Worm (Caenorhabditis elegans): Measurements from ENCODE around the gene C07E3.10.

C07E3.10 gene

ce11 chrII:10316119-10316518 lies 30.1 kb upstream of the C07E3.10 start, which contains the start of gene gcy-5:
Gene gcy-5, minus strand, starts transcription at chrII:10316219.
- TF ChIP-seq ref-1 (GFP tag; conservative IDR thresholded peaks at IDR 0.05) (no peak), med-1 (GFP tag; optimal IDR thresholded peaks at IDR 0.05; ENCODE audit: insufficient read depth) (no peak), ztf-23 (GFP tag; IDR thresholded peaks at IDR 0.05) (no peak), flt-1 (GFP tag; IDR thresholded peaks at IDR 0.05) (no peak), klf-2 (GFP tag; conservative IDR thresholded peaks at IDR 0.05) (no peak), cog-1 (tag; optimal IDR thresholded peaks at IDR 0.05) (no peak), ztf-29 (GFP tag; IDR thresholded peaks at IDR 0.05) (no peak), T22C8.4 (GFP tag; IDR thresholded peaks at IDR 0.05) (no peak), tab-1 (GFP tag; IDR thresholded peaks at IDR 0.05) (no peak)

- TF ChIP-seq ztf-23 (GFP tag; IDR thresholded peaks at IDR 0.05) (no peak), cog-1 (tag; optimal IDR thresholded peaks at IDR 0.05) (no peak), tab-1 (GFP tag; IDR thresholded peaks at IDR 0.05) (no peak), flt-1 (GFP tag; IDR thresholded peaks at IDR 0.05) (no peak), ztf-29 (GFP tag; IDR thresholded peaks at IDR 0.05) (no peak), klf-2 (GFP tag; conservative IDR thresholded peaks at IDR 0.05) (no peak), med-1 (GFP tag; optimal IDR thresholded peaks at IDR 0.05; ENCODE audit: insufficient read depth) (no peak), T22C8.4 (GFP tag; IDR thresholded peaks at IDR 0.05) (no peak), ref-1 (GFP tag; conservative IDR thresholded peaks at IDR 0.05) (no peak)
These were observed 29.2 kb upstream of the C07E3.10 start, which contains the start of gene M02G9.4 for ce11 chrII:10317007-10317406. Gene M02G9.4, plus strand, starts transcription at chrII:10317307.

- no peak for TF ChIP-seq flt-1 (GFP tag; IDR thresholded peaks at IDR 0.05)
- TF ChIP-seq klf-2 (GFP tag; conservative IDR thresholded peaks at IDR 0.05) = no peak
These were observed 24.8 kb upstream of the C07E3.10 start, which contains the start of gene idpp-4 for ce11 chrII:10321410-10321809. Gene idpp-4, plus strand, starts transcription at chrII:10321460.

ce11 chrII:10325615-10326232 lies 20.5 kb upstream of the C07E3.10 start, which contains the start of gene appg-1:
Gene appg-1, plus strand, starts transcription at chrII:10326041.
- TF ChIP-seq med-1 (GFP tag; optimal IDR thresholded peaks at IDR 0.05; ENCODE audit: insufficient read depth) (no peak), ztf-23 (GFP tag; IDR thresholded peaks at IDR 0.05) (no peak), cog-1 (tag; optimal IDR thresholded peaks at IDR 0.05) (no peak), T22C8.4 (GFP tag; IDR thresholded peaks at IDR 0.05) (no peak), flt-1 (GFP tag; IDR thresholded peaks at IDR 0.05) (no peak), tab-1 (GFP tag; IDR thresholded peaks at IDR 0.05) (no peak), ref-1 (GFP tag; conservative IDR thresholded peaks at IDR 0.05) (no peak), klf-2 (GFP tag; conservative IDR thresholded peaks at IDR 0.05) (no peak)

ce11 chrII:10329754-10330153 lies 16.4 kb upstream of the C07E3.10 start:
- TF ChIP-seq ztf-29 (GFP tag; IDR thresholded peaks at IDR 0.05) = no peak
- no peak for TF ChIP-seq tab-1 (GFP tag; IDR thresholded peaks at IDR 0.05)
- no peak for TF ChIP-seq cog-1 (tag; optimal IDR thresholded peaks at IDR 0.05)
- TF ChIP-seq T22C8.4 (GFP tag; IDR thresholded peaks at IDR 0.05) = no peak
- TF ChIP-seq ref-1 (GFP tag; conservative IDR thresholded peaks at IDR 0.05) = no peak
- TF ChIP-seq flt-1 (GFP tag; IDR thresholded peaks at IDR 0.05) = no peak
- TF ChIP-seq klf-2 (GFP tag; conservative IDR thresholded peaks at IDR 0.05) = no peak
- no peak for TF ChIP-seq ztf-23 (GFP tag; IDR thresholded peaks at IDR 0.05)
- no peak for TF ChIP-seq med-1 (GFP tag; optimal IDR thresholded peaks at IDR 0.05; ENCODE audit: insufficient read depth)

ce11 chrII:10345012-10345411 lies 1.2 kb upstream of the C07E3.10 start, which contains the start of gene pro-2:
Gene pro-2, minus strand, starts transcription at chrII:10345112.
- TF ChIP-seq med-1 (GFP tag; optimal IDR thresholded peaks at IDR 0.05; ENCODE audit: insufficient read depth) (no peak), ztf-23 (GFP tag; IDR thresholded peaks at IDR 0.05) (no peak), flt-1 (GFP tag; IDR thresholded peaks at IDR 0.05) (no peak), klf-2 (GFP tag; conservative IDR thresholded peaks at IDR 0.05) (no peak), ztf-29 (GFP tag; IDR thresholded peaks at IDR 0.05) (no peak), T22C8.4 (GFP tag; IDR thresholded peaks at IDR 0.05) (no peak), ref-1 (GFP tag; conservative IDR thresholded peaks at IDR 0.05) (no peak), tab-1 (GFP tag; IDR thresholded peaks at IDR 0.05) (no peak), cog-1 (tag; optimal IDR thresholded peaks at IDR 0.05) (no peak)

- TF ChIP-seq flt-1 (GFP tag; IDR thresholded peaks at IDR 0.05) = no peak
- no peak for TF ChIP-seq klf-2 (GFP tag; conservative IDR thresholded peaks at IDR 0.05)
- TF ChIP-seq T22C8.4 (GFP tag; IDR thresholded peaks at IDR 0.05) = no peak
- no peak for TF ChIP-seq med-1 (GFP tag; optimal IDR thresholded peaks at IDR 0.05; ENCODE audit: insufficient read depth)
- no peak for TF ChIP-seq ztf-23 (GFP tag; IDR thresholded peaks at IDR 0.05)
- TF ChIP-seq cog-1 (tag; optimal IDR thresholded peaks at IDR 0.05) = no peak
- no peak for TF ChIP-seq tab-1 (GFP tag; IDR thresholded peaks at IDR 0.05)
- TF ChIP-seq ztf-29 (GFP tag; IDR thresholded peaks at IDR 0.05) = no peak
- no peak for TF ChIP-seq ref-1 (GFP tag; conservative IDR thresholded peaks at IDR 0.05)
These were observed 3.7 kb downstream of the C07E3.10 start, which contains the start of gene stip-1 for ce11 chrII:10349915-10350314. Gene stip-1, minus strand, starts transcription at chrII:10350012.

- TF ChIP-seq T22C8.4 (GFP tag; IDR thresholded peaks at IDR 0.05) (no peak), ztf-23 (GFP tag; IDR thresholded peaks at IDR 0.05) (no peak), klf-2 (GFP tag; conservative IDR thresholded peaks at IDR 0.05) (no peak), flt-1 (GFP tag; IDR thresholded peaks at IDR 0.05) (no peak), ref-1 (GFP tag; conservative IDR thresholded peaks at IDR 0.05) (no peak), ztf-29 (GFP tag; IDR thresholded peaks at IDR 0.05) (no peak), cog-1 (tag; optimal IDR thresholded peaks at IDR 0.05) (no peak), med-1 (GFP tag; optimal IDR thresholded peaks at IDR 0.05; ENCODE audit: insufficient read depth) (no peak), tab-1 (GFP tag; IDR thresholded peaks at IDR 0.05) (no peak)
These were observed 4.3 kb downstream of the C07E3.10 start, which contains the start of gene C07E3.9 for ce11 chrII:10350487-10350886. Gene C07E3.9, plus strand, starts transcription at chrII:10350756.

- TF ChIP-seq ztf-29 (GFP tag; IDR thresholded peaks at IDR 0.05) (no peak), klf-2 (GFP tag; conservative IDR thresholded peaks at IDR 0.05) (no peak), tab-1 (GFP tag; IDR thresholded peaks at IDR 0.05) (no peak), med-1 (GFP tag; optimal IDR thresholded peaks at IDR 0.05; ENCODE audit: insufficient read depth) (no peak), flt-1 (GFP tag; IDR thresholded peaks at IDR 0.05) (no peak), cog-1 (tag; optimal IDR thresholded peaks at IDR 0.05) (no peak), T22C8.4 (GFP tag; IDR thresholded peaks at IDR 0.05) (no peak), ref-1 (GFP tag; conservative IDR thresholded peaks at IDR 0.05) (no peak), ztf-23 (GFP tag; IDR thresholded peaks at IDR 0.05) (no peak)
These were observed 5.8 kb downstream of the C07E3.10 start, which contains the start of gene C07E3.8 for ce11 chrII:10351963-10352362. Gene C07E3.8, plus strand, starts transcription at chrII:10352263.
